Worm (Caenorhabditis elegans): Measurements from ENCODE around the gene Y116A8C.20.
A peak's percentile ranks its signal among the peaks of the same experiment; 100 is the strongest.

The Y116A8C.20 gene

DNA sequence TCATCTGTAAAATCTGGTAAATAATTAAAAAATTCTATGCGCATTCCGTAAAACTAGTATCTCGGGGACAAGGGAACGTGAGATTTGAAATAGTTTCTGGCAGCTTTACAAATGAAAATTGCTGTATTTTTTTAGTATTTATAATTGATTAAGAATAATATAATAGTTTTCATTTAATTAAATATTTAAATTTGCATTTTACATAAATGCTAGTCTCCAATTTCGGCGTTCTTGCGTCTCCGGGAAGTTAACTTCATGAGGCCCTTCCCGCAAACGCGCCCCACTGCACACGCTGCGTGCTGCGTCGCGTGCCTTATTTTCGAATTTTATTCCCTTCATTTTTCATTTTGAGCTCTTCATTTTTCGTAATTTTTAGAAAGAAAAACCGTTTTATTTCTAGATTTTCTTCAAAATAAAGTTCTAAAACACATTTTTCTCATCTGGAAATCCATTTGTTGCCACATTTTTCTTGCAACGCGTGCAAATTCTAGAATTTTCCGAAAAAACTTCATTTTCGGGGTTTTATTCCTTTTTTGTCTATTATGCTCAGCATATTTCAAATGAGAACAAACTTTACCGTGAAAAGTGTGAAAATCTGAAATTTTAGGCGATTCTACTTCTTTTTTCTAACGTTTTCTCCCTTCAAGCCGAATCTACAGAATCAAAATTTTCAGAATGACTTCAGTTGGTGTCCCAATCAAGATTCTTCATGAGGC is 46.8 kb downstream of the Y116A8C.20 start, which contains the start of the genes snx-13 and snr-1 (continued):
- TF ChIP-seq nhr-179 (tag; optimal IDR thresholded peaks at IDR 0.05) = no peak
- no peak for TF ChIP-seq ztf-25 (GFP tag; IDR thresholded peaks at IDR 0.05)
- TF ChIP-seq ceh-40 (GFP tag; IDR thresholded peaks at IDR 0.05) = no peak
- no peak for TF ChIP-seq dpl-1 (GFP tag; optimal IDR thresholded peaks at IDR 0.05)
- peak; percentile 20 for TF ChIP-seq B0261.1 (tag; optimal IDR thresholded peaks at IDR 0.05)
- no peak for TF ChIP-seq aptf-3 (GFP tag; IDR thresholded peaks at IDR 0.05)
- no peak for TF ChIP-seq egl-44 (GFP tag; IDR thresholded peaks at IDR 0.05)
- peak; percentile 80 for TF ChIP-seq lir-1 (GFP tag; conservative IDR thresholded peaks at IDR 0.05)
- no peak for TF ChIP-seq xnd-1 (tag; optimal IDR thresholded peaks at IDR 0.05)
- TF ChIP-seq tlf-1 (GFP tag; optimal IDR thresholded peaks at IDR 0.05) = peak; percentile 34
- TF ChIP-seq ceh-79 (tag; optimal IDR thresholded peaks at IDR 0.05) = no peak
- TF ChIP-seq lin-54 (GFP tag; optimal IDR thresholded peaks at IDR 0.05) = peak; percentile 83
- TF ChIP-seq T07F8.4 (tag; optimal IDR thresholded peaks at IDR 0.05) = peak; percentile 24
- peak; percentile 99 for TF ChIP-seq ceh-100 (GFP tag; IDR thresholded peaks at IDR 0.05)
- TF ChIP-seq zfh-2 (GFP tag; conservative IDR thresholded peaks at IDR 0.05) = no peak
- peak; percentile 31 for TF ChIP-seq akir-1 (GFP tag; optimal IDR thresholded peaks at IDR 0.05)
- TF ChIP-seq nhr-27 (tag; optimal IDR thresholded peaks at IDR 0.05) = no peak
- peak; percentile 42 for TF ChIP-seq hrde-1 (tag; optimal IDR thresholded peaks at IDR 0.05; ENCODE audit: borderline replicate concordance)
- no peak for TF ChIP-seq C06A6.2 (GFP tag; conservative IDR thresholded peaks at IDR 0.05)
- 0 out of 2 replicates have a peak, but pooled peaks have one; percentile 12 for TF ChIP-seq B0019.2 (GFP tag; conservative IDR thresholded peaks at IDR 0.05)
- peak; percentile 86 for TF ChIP-seq K12H6.12 (tag; optimal IDR thresholded peaks at IDR 0.05)
- TF ChIP-seq F49E8.2 (tag; optimal IDR thresholded peaks at IDR 0.05; ENCODE audit: insufficient read depth) = peak; percentile 64
- no peak for TF ChIP-seq ztf-22 (GFP tag; optimal IDR thresholded peaks at IDR 0.05)
- no peak for TF ChIP-seq Y56A3A.18 (GFP tag; IDR thresholded peaks at IDR 0.05)
- peak; percentile 63; the same call in 1 of the 2 replicates for TF ChIP-seq Y95B8A.8 (GFP tag; IDR thresholded peaks at IDR 0.05)
- TF ChIP-seq lin-40 (tag; optimal IDR thresholded peaks at IDR 0.05) = peak; percentile 71
- peak; percentile 22 for TF ChIP-seq snpc-1.3 (tag; optimal IDR thresholded peaks at IDR 0.05; ENCODE audit: insufficient read depth)
- TF ChIP-seq F55B11.4 (tag; optimal IDR thresholded peaks at IDR 0.05; ENCODE audit: borderline replicate concordance, insufficient read depth) = no peak
- TF ChIP-seq athp-1 (tag; optimal IDR thresholded peaks at IDR 0.05) = peak; percentile 82
- peak; percentile 13 for TF ChIP-seq nhr-80 (tag; optimal IDR thresholded peaks at IDR 0.05)
- peak; percentile 99 for TF ChIP-seq madf-3 (GFP tag; IDR thresholded peaks at IDR 0.05)
- TF ChIP-seq attf-5 (GFP tag; optimal IDR thresholded peaks at IDR 0.05) = peak; percentile 96
- no peak for TF ChIP-seq ztf-3 (GFP tag; optimal IDR thresholded peaks at IDR 0.05)

DNA sequence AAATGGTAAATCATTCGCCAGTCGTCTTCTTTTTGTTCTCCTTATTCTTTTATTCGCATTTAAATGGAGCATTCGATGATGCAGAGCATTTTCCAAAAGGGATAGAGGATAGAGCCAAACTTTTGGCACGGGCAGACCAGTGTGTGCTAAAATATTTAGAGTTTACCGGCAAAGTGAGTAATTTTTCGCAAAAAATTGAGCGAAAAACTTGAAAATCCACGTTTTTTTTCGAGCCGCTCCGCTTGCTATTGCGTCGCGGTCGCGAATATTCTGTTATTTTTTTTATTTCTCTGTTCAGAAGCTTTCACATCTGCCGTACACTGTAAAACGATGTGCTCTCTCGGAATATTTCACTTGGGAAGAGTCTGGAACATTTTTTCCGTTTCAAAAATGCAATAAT is 48.1 kb downstream of the Y116A8C.20 start, which contains the start of gene Y116A8C.43:
Y116A8C.43 (plus strand) TSS at position 3 of the 400 bp plus-strand sequence.
- TF ChIP-seq T07F8.4 (tag; optimal IDR thresholded peaks at IDR 0.05) (no peak), him-1 (tag; optimal IDR thresholded peaks at IDR 0.05) (peak; percentile 37), lin-54 (GFP tag; optimal IDR thresholded peaks at IDR 0.05) (peak; percentile 7), hrde-1 (tag; optimal IDR thresholded peaks at IDR 0.05; ENCODE audit: borderline replicate concordance) (peak; percentile 67), cebp-1 (GFP tag; IDR thresholded peaks at IDR 0.05) (no peak), cebp-1 (tag; optimal IDR thresholded peaks at IDR 0.05) (peak; percentile 12), madf-8 (GFP tag; conservative IDR thresholded peaks at IDR 0.05) (0 out of 2 replicates have a peak, but pooled peaks have one; percentile 8), D2030.7 (GFP tag; IDR thresholded peaks at IDR 0.05) (0 out of 2 replicates have a peak, but pooled peaks have one; percentile 39), ekl-4 (GFP tag; IDR thresholded peaks at IDR 0.05) (peak; percentile 65; the same call in 1 of the 2 replicates), ztf-18 (tag; optimal IDR thresholded peaks at IDR 0.05) (peak; percentile 26), zim-3 (tag; optimal IDR thresholded peaks at IDR 0.05) (peak; percentile 57), mxl-1 (tag; optimal IDR thresholded peaks at IDR 0.05) (peak; percentile 17), pbrm-1 (GFP tag; IDR thresholded peaks at IDR 0.05) (no peak), hlh-26 (GFP tag; conservative IDR thresholded peaks at IDR 0.05) (0 out of 2 replicates have a peak, but pooled peaks have one; percentile 29), nhr-120 (GFP tag; IDR thresholded peaks at IDR 0.05) (no peak), rec-8 (tag; optimal IDR thresholded peaks at IDR 0.05) (no peak), sdz-38 (tag; optimal IDR thresholded peaks at IDR 0.05) (no peak), madf-3 (GFP tag; IDR thresholded peaks at IDR 0.05) (0 out of 2 replicates have a peak, but pooled peaks have one; percentile 59)

Data from whole organism, young adult.